Worm (Caenorhabditis elegans): ENCODE data around the gene F09C6.3.

F09C6.3 gene

ce11 chrV:16840283-16840682 is 39.7 kb downstream of the F09C6.3 start:
- TF ChIP-seq zag-1 (tag; optimal IDR thresholded peaks at IDR 0.05) (no peak), pqm-1 (tag; optimal IDR thresholded peaks at IDR 0.05) (peak; percentile 64), jun-1 (tag; optimal IDR thresholded peaks at IDR 0.05) (peak; percentile 66), nhr-28 (tag; optimal IDR thresholded peaks at IDR 0.05) (no peak), sea-2 (GFP tag; optimal IDR thresholded peaks at IDR 0.05) (no peak), lin-15B (tag; optimal IDR thresholded peaks at IDR 0.05) (no peak), ceh-9 (tag; optimal IDR thresholded peaks at IDR 0.05) (no peak), ztf-4 (tag; optimal IDR thresholded peaks at IDR 0.05) (no peak), ama-1 (optimal IDR thresholded peaks at IDR 0.05) (no peak), ceh-82 (tag; optimal IDR thresholded peaks at IDR 0.05) (no peak), snpc-4 (tag; optimal IDR thresholded peaks at IDR 0.05) (no peak), elt-2 (tag; optimal IDR thresholded peaks at IDR 0.05) (peak; percentile 90), ztf-11 (tag; optimal IDR thresholded peaks at IDR 0.05) (no peak), lin-39 (tag; optimal IDR thresholded peaks at IDR 0.05) (no peak), fkh-10 (GFP tag; optimal IDR thresholded peaks at IDR 0.05) (no peak), nhr-67 (tag; optimal IDR thresholded peaks at IDR 0.05) (no peak), lsy-12 (tag; optimal IDR thresholded peaks at IDR 0.05) (no peak)

- TF ChIP-seq fkh-2 (tag; optimal IDR thresholded peaks at IDR 0.05) (no peak), elt-3 (tag; optimal IDR thresholded peaks at IDR 0.05) (no peak), snpc-4 (tag; optimal IDR thresholded peaks at IDR 0.05) (no peak), unc-62 (GFP tag; optimal IDR thresholded peaks at IDR 0.05) (no peak), nhr-43 (tag; optimal IDR thresholded peaks at IDR 0.05; ENCODE audit: poor library complexity, severe bottlenecking) (no peak), ama-1 (optimal IDR thresholded peaks at IDR 0.05) (no peak)
Measured at ce11 chrV:16838435-16838834, 41.5 kb downstream of the F09C6.3 start.

ce11 chrV:16836100-16836499 is 43.9 kb downstream of the F09C6.3 start:
- no peak for TF ChIP-seq egl-27 (tag; optimal IDR thresholded peaks at IDR 0.05)
- no peak for TF ChIP-seq nhr-25 (tag; optimal IDR thresholded peaks at IDR 0.05)
- TF ChIP-seq ZK546.5 (tag; optimal IDR thresholded peaks at IDR 0.05) = no peak

ce11 chrV:16834989-16835388 is 45.0 kb downstream of the F09C6.3 start, which contains the start of gene tni-3:
tni-3 (minus strand) TSS chrV:16835128.
- TF ChIP-seq ceh-9 (tag; optimal IDR thresholded peaks at IDR 0.05) (no peak), ztf-11 (tag; optimal IDR thresholded peaks at IDR 0.05) (no peak), R02D3.7 (tag; optimal IDR thresholded peaks at IDR 0.05) (no peak), nhr-237 (tag; optimal IDR thresholded peaks at IDR 0.05) (no peak), nhr-25 (tag; optimal IDR thresholded peaks at IDR 0.05) (no peak), nhr-23 (tag; optimal IDR thresholded peaks at IDR 0.05) (no peak), mdl-1 (tag; optimal IDR thresholded peaks at IDR 0.05) (no peak), fos-1 (tag; optimal IDR thresholded peaks at IDR 0.05) (no peak), elt-1 (tag; optimal IDR thresholded peaks at IDR 0.05) (no peak), egl-27 (tag; optimal IDR thresholded peaks at IDR 0.05) (no peak), lsy-12 (tag; optimal IDR thresholded peaks at IDR 0.05) (no peak), lin-15B (tag; optimal IDR thresholded peaks at IDR 0.05) (no peak), unc-39 (tag; optimal IDR thresholded peaks at IDR 0.05) (no peak), skn-1 (tag; optimal IDR thresholded peaks at IDR 0.05) (no peak), lin-39 (tag; optimal IDR thresholded peaks at IDR 0.05) (no peak), ceh-82 (tag; optimal IDR thresholded peaks at IDR 0.05) (no peak), zag-1 (tag; optimal IDR thresholded peaks at IDR 0.05) (no peak)

ce11 chrV:16833672-16834071 is 46.3 kb downstream of the F09C6.3 start:
- TF ChIP-seq jun-1 (tag; optimal IDR thresholded peaks at IDR 0.05) (no peak), mml-1 (tag; optimal IDR thresholded peaks at IDR 0.05) (no peak), skn-1 (tag; optimal IDR thresholded peaks at IDR 0.05) (no peak), fos-1 (tag; optimal IDR thresholded peaks at IDR 0.05) (no peak), nhr-23 (tag; optimal IDR thresholded peaks at IDR 0.05) (no peak), elt-2 (tag; optimal IDR thresholded peaks at IDR 0.05) (no peak), mdl-1 (tag; optimal IDR thresholded peaks at IDR 0.05) (no peak), unc-62 (GFP tag; optimal IDR thresholded peaks at IDR 0.05) (no peak), elt-1 (tag; optimal IDR thresholded peaks at IDR 0.05) (no peak), ceh-9 (tag; optimal IDR thresholded peaks at IDR 0.05) (no peak), aly-2 (tag; optimal IDR thresholded peaks at IDR 0.05) (no peak), fkh-10 (GFP tag; optimal IDR thresholded peaks at IDR 0.05) (no peak)

Measured in whole organism, L3 larva.